Fruit fly (Drosophila melanogaster): ENCODE data around the gene CCT1.

The CCT1 gene

DNA sequence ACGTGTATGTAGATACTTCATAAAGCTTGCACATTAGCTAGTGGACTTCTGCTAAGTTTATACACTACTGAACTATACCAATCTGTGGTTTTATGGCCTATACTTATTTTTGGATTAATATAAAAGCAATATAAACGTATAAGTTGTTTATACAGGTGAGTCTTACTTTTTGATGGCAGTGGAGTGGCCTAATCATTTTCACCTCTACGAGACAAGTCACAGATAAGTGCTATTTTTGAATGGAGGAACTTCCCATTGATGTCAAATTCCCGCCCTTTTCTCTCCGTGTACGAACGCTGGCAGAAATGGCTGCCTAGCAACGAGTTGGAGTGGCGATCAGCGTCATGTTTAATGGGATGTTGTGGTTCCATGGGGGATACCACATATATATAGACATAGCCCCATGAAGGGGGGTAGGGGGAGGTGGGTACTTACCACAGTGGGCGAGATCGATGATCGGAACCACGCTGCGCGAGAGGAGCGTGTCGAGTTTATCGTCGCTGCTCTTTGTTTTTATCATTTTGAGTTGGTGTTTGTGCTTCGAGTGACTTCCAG is 35.2 kb upstream of the CCT1 start (continued):
- TF ChIP-seq odd (GFP tag; optimal IDR thresholded peaks at IDR 0.05) (no peak), hkb (optimal IDR thresholded peaks at IDR 0.05) (no peak), hkb (GFP tag; IDR thresholded peaks at IDR 0.05) (0 out of 2 replicates have a peak, but pooled peaks have one; percentile 21), Spps (tag; optimal IDR thresholded peaks at IDR 0.05) (no peak), CG12236 (GFP tag; optimal IDR thresholded peaks at IDR 0.05) (no peak), pita (GFP tag; optimal IDR thresholded peaks at IDR 0.05) (no peak), Usf (GFP tag; optimal IDR thresholded peaks at IDR 0.05) (no peak), kay (GFP tag; optimal IDR thresholded peaks at IDR 0.05) (peak; percentile 19), sd (tag; optimal IDR thresholded peaks at IDR 0.05) (no peak), Sry-δ (GFP tag; optimal IDR thresholded peaks at IDR 0.05) (no peak), CG11247 (GFP tag; IDR thresholded peaks at IDR 0.05) (no peak), al (GFP tag; IDR thresholded peaks at IDR 0.05) (no peak), MTF-1 (GFP tag; optimal IDR thresholded peaks at IDR 0.05; ENCODE audit: borderline replicate concordance) (no peak), onecut (GFP tag; IDR thresholded peaks at IDR 0.05) (no peak), shn (GFP tag; optimal IDR thresholded peaks at IDR 0.05) (peak; percentile 36), chn (GFP tag; optimal IDR thresholded peaks at IDR 0.05) (peak; percentile 10), ewg (GFP tag; optimal IDR thresholded peaks at IDR 0.05) (no peak), CG15514 (GFP tag; optimal IDR thresholded peaks at IDR 0.05) (no peak), unpg (GFP tag; optimal IDR thresholded peaks at IDR 0.05) (no peak), bcd (GFP tag; optimal IDR thresholded peaks at IDR 0.05) (peak; percentile 31), dan (GFP tag; IDR thresholded peaks at IDR 0.05) (no peak), CG15269 (tag; optimal IDR thresholded peaks at IDR 0.05) (peak; percentile 29), Poxn (GFP tag; IDR thresholded peaks at IDR 0.05) (no peak), dysf (GFP tag; IDR thresholded peaks at IDR 0.05) (peak; percentile 51; the same call in 2 of the 3 replicates), CG1792 (GFP tag; optimal IDR thresholded peaks at IDR 0.05) (peak; percentile 32), sug (tag; optimal IDR thresholded peaks at IDR 0.05) (no peak), Hmx (GFP tag; optimal IDR thresholded peaks at IDR 0.05) (no peak), NC2β (GFP tag; optimal IDR thresholded peaks at IDR 0.05) (no peak), CG10654 (GFP tag; optimal IDR thresholded peaks at IDR 0.05) (no peak), Hr51 (GFP tag; optimal IDR thresholded peaks at IDR 0.05) (peak in 1 of 2 experiments; percentile 22), toy (GFP tag; IDR thresholded peaks at IDR 0.05) (no peak), tio (GFP tag; optimal IDR thresholded peaks at IDR 0.05) (peak; percentile 43), CG13624 (GFP tag; optimal IDR thresholded peaks at IDR 0.05) (no peak), lilli (GFP tag; optimal IDR thresholded peaks at IDR 0.05) (peak; percentile 14), CG2678 (tag; optimal IDR thresholded peaks at IDR 0.05) (peak; percentile 55), Sox100B (GFP tag; optimal IDR thresholded peaks at IDR 0.05) (peak; percentile 21), CG10462 (GFP tag; optimal IDR thresholded peaks at IDR 0.05) (no peak), CG5180 (GFP tag; optimal IDR thresholded peaks at IDR 0.05) (peak; percentile 18), lmd (GFP tag; IDR thresholded peaks at IDR 0.05) (no peak), Gug (GFP tag; IDR thresholded peaks at IDR 0.05) (peak; percentile 26; the same call in 2 of the 4 replicates), CG10959 (GFP tag; IDR thresholded peaks at IDR 0.05) (no peak), CG14860 (GFP tag; IDR thresholded peaks at IDR 0.05; ENCODE audit: partially characterized antibody) (no peak), esg (GFP tag; conservative IDR thresholded peaks at IDR 0.05) (no peak), CG15479 (GFP tag; optimal IDR thresholded peaks at IDR 0.05) (no peak), CG11504 (tag; optimal IDR thresholded peaks at IDR 0.05) (peak; percentile 44), Mes4 (GFP tag; optimal IDR thresholded peaks at IDR 0.05) (no peak), grn (GFP tag; optimal IDR thresholded peaks at IDR 0.05) (no peak), Mad (GFP tag; optimal IDR thresholded peaks at IDR 0.05) (no peak), phol (tag; optimal IDR thresholded peaks at IDR 0.05) (peak; percentile 30), GATAe (GFP tag; conservative IDR thresholded peaks at IDR 0.05) (no peak), TFAM (GFP tag; optimal IDR thresholded peaks at IDR 0.05) (no peak)
